Fruit fly (Drosophila melanogaster) whole organism, embryonic: ENCODE data around the gene mRpL51.

Source experiments
- ATbp ChIP-seq: fragments of 200-800 bp; sonication (Bioruptor generic); optimal IDR thresholded peaks from 2 replicates; lab custom pipeline; 2017; ENCODE audit warnings: missing biosample characterization, mild to moderate bottlenecking, missing genetic modification characterization, missing genetic modification reagents
- Atf6 ChIP-seq: fragments of 200-800 bp; sonication (Bioruptor generic); IDR thresholded peaks from 2 replicates; pipeline ENCODE4 v1.3.6; 2022; ENCODE audit warnings: missing biosample characterization, missing genetic modification characterization
- C15 ChIP-seq: fragments of 200-800 bp; sonication (Bioruptor generic); IDR thresholded peaks from 3 replicates; pipeline ENCODE4 v1.3.6; 2022; ENCODE audit warnings: missing biosample characterization, missing genetic modification characterization
- CG10543 ChIP-seq: fragments of 200-800 bp; sonication (Bioruptor generic); optimal IDR thresholded peaks from 3 replicates; lab custom pipeline; 2017; ENCODE audit warnings: missing biosample characterization, mild to moderate bottlenecking, missing genetic modification characterization, moderate library complexity
- CG10654 ChIP-seq: fragments of 200-800 bp; sonication (Bioruptor generic); optimal IDR thresholded peaks from 2 replicates; lab custom pipeline; 2016; ENCODE audit warnings: missing biosample characterization, missing genetic modification characterization
- CG11456 ChIP-seq: fragments of 200-800 bp; sonication (Bioruptor generic); IDR thresholded peaks from 3 replicates; pipeline ENCODE4 v1.3.6; 2022; ENCODE audit warnings: missing biosample characterization, missing genetic modification characterization
- CG11696 ChIP-seq: fragments of 200-800 bp; sonication (Bioruptor generic); IDR thresholded peaks from 2 replicates; pipeline ENCODE4 v1.3.6; 2022; ENCODE audit warnings: missing biosample characterization, missing genetic modification characterization
- CG12155 ChIP-seq: fragments of 200-800 bp; sonication (Bioruptor generic); optimal IDR thresholded peaks from 3 replicates; lab custom pipeline; 2016; ENCODE audit warnings: missing biosample characterization, missing genetic modification characterization
- CG1233 ChIP-seq: fragments of 200-800 bp; sonication (Bioruptor generic); optimal IDR thresholded peaks from 4 replicates; lab custom pipeline; 2018; ENCODE audit warnings: missing biosample characterization, mild to moderate bottlenecking, missing genetic modification characterization
- CG12744 ChIP-seq: fragments of 200-800 bp; sonication (Bioruptor generic); optimal IDR thresholded peaks from 2 replicates; lab custom pipeline; 2016; ENCODE audit warnings: missing biosample characterization, missing genetic modification characterization
- CG13296 ChIP-seq: fragments of 200-800 bp; sonication (Bioruptor generic); optimal IDR thresholded peaks from 3 replicates; lab custom pipeline; 2018; ENCODE audit warnings: missing biosample characterization, mild to moderate bottlenecking, missing genetic modification characterization
- CG13775 ChIP-seq: fragments of 200-800 bp; sonication (Bioruptor generic); optimal IDR thresholded peaks from 3 replicates; lab custom pipeline; 2017; ENCODE audit warnings: missing biosample characterization, mild to moderate bottlenecking, missing genetic modification characterization
- CG1647 ChIP-seq: fragments of 200-800 bp; sonication (Bioruptor generic); optimal IDR thresholded peaks from 3 replicates; lab custom pipeline; 2016; ENCODE audit warnings: missing biosample characterization, missing genetic modification characterization
- CG1832 ChIP-seq: fragments of 200-800 bp; sonication (Bioruptor generic); optimal IDR thresholded peaks from 2 replicates; lab custom pipeline; 2017; ENCODE audit warnings: missing biosample characterization, mild to moderate bottlenecking, missing genetic modification characterization, inconsistent platforms
- CG2120 ChIP-seq: fragments of 200-800 bp; sonication (Bioruptor generic); optimal IDR thresholded peaks from 3 replicates; lab custom pipeline; 2016; ENCODE audit warnings: missing biosample characterization, missing genetic modification characterization
- CG2129 ChIP-seq: fragments of 200-800 bp; sonication (Bioruptor generic); IDR thresholded peaks from 2 replicates; pipeline ENCODE4 v1.3.6; 2022; ENCODE audit warnings: missing biosample characterization, missing genetic modification characterization; ENCODE audit not compliant: partially characterized antibody
- CG2199 ChIP-seq: fragments of 200-800 bp; sonication (Bioruptor generic); IDR thresholded peaks from 3 replicates; pipeline ENCODE4 v1.3.6; 2022; ENCODE audit warnings: missing biosample characterization, missing genetic modification characterization
- CG2712 ChIP-seq: fragments of 200-800 bp; optimal IDR thresholded peaks from 3 replicates; lab custom pipeline; 2019; ENCODE audit warnings: missing biosample characterization, mild to moderate bottlenecking, missing genetic modification characterization, moderate library complexity
- CG30403 ChIP-seq: fragments of 200-800 bp; sonication (Bioruptor generic); optimal IDR thresholded peaks from 3 replicates; lab custom pipeline; 2016; ENCODE audit warnings: missing biosample characterization, missing genetic modification characterization
- CG4820 ChIP-seq: fragments of 200-800 bp; sonication (Bioruptor generic); optimal IDR thresholded peaks from 3 replicates; lab custom pipeline; 2016; ENCODE audit warnings: missing biosample characterization, missing genetic modification characterization
- CG5180 ChIP-seq: fragments of 200-800 bp; sonication (Bioruptor generic); optimal IDR thresholded peaks from 3 replicates; lab custom pipeline; 2017; ENCODE audit warnings: missing biosample characterization, missing genetic modification characterization, mild to moderate bottlenecking, moderate library complexity, missing genetic modification reagents
- CG6765 ChIP-seq: fragments of 200-800 bp; sonication (Bioruptor generic); optimal IDR thresholded peaks from 3 replicates; lab custom pipeline; 2017; ENCODE audit warnings: missing biosample characterization, mild to moderate bottlenecking, missing genetic modification characterization
- CG7786 ChIP-seq: fragments of 200-800 bp; sonication (Bioruptor generic); optimal IDR thresholded peaks from 2 replicates; lab custom pipeline; 2016; ENCODE audit warnings: missing biosample characterization, missing genetic modification characterization
- H15 ChIP-seq: fragments of 200-800 bp; sonication (Bioruptor generic); IDR thresholded peaks from 3 replicates; pipeline ENCODE4 v1.3.6; 2022; ENCODE audit warnings: missing biosample characterization, missing genetic modification characterization
- HHEX ChIP-seq: fragments of 200-800 bp; sonication (Bioruptor generic); optimal IDR thresholded peaks from 3 replicates; lab custom pipeline; 2017; ENCODE audit warnings: missing biosample characterization, mild to moderate bottlenecking, missing genetic modification characterization, missing genetic modification reagents
- Kr ChIP-seq: fragments of 200-800 bp; sonication (Bioruptor generic); optimal IDR thresholded peaks from 2 replicates; lab custom pipeline; 2017; ENCODE audit warnings: missing biosample characterization, mild to moderate bottlenecking, missing genetic modification characterization
- Taf1 ChIP-seq: fragments of 200-800 bp; sonication (Bioruptor generic); IDR thresholded peaks from 2 replicates; pipeline ENCODE4 v1.3.6; 2022; ENCODE audit warnings: missing biosample characterization, missing genetic modification characterization
- Vsx1 ChIP-seq: fragments of 200-800 bp; sonication (Bioruptor generic); optimal IDR thresholded peaks from 2 replicates; lab custom pipeline; 2017; ENCODE audit warnings: missing biosample characterization, mild to moderate bottlenecking, missing genetic modification characterization, missing genetic modification reagents
- bcd ChIP-seq: fragments of 200-800 bp; sonication (Bioruptor generic); optimal IDR thresholded peaks from 2 replicates; lab custom pipeline; 2017; ENCODE audit warnings: missing biosample characterization, mild to moderate bottlenecking, missing genetic modification characterization
- bsh ChIP-seq, 2 experiments: fragments of 200-800 bp; sonication (Bioruptor generic); optimal IDR thresholded peaks; 2 replicates each; lab custom pipeline; 2017 to 2018; ENCODE audit warnings: mild to moderate bottlenecking in 2 of 2, missing biosample characterization in 2 of 2, missing genetic modification characterization in 2 of 2, moderate library complexity in 1 of 2
- cato ChIP-seq: fragments of 200-800 bp; sonication (Bioruptor generic); optimal IDR thresholded peaks from 2 replicates; lab custom pipeline; 2016; ENCODE audit warnings: missing biosample characterization, missing genetic modification characterization, borderline replicate concordance
- cg ChIP-seq: fragments of 200-800 bp; sonication (Bioruptor generic); optimal IDR thresholded peaks from 3 replicates; lab custom pipeline; 2019; ENCODE audit warnings: missing biosample characterization, mild to moderate bottlenecking, missing genetic modification characterization, moderate library complexity
- croc ChIP-seq: fragments of 200-800 bp; sonication (Bioruptor generic); conservative IDR thresholded peaks from 3 replicates; pipeline ENCODE4 v1.3.6; 2022; ENCODE audit warnings: missing biosample characterization, missing genetic modification characterization
- dmrt11E ChIP-seq: fragments of 200-800 bp; sonication (Bioruptor generic); optimal IDR thresholded peaks from 3 replicates; lab custom pipeline; 2018; ENCODE audit warnings: missing biosample characterization, mild to moderate bottlenecking, missing genetic modification characterization, moderate library complexity
- exex ChIP-seq: fragments of 200-800 bp; sonication (Bioruptor generic); optimal IDR thresholded peaks from 4 replicates; lab custom pipeline; 2018; ENCODE audit warnings: missing biosample characterization, mild to moderate bottlenecking, missing genetic modification characterization, moderate library complexity
- eyg ChIP-seq: fragments of 200-800 bp; sonication (Bioruptor generic); optimal IDR thresholded peaks from 3 replicates; lab custom pipeline; 2016; ENCODE audit warnings: missing biosample characterization, missing genetic modification characterization
- fru ChIP-seq: fragments of >200 bp; optimal IDR thresholded peaks from 2 replicates; lab custom pipeline; 2017
- grn ChIP-seq: fragments of 200-800 bp; sonication (Bioruptor generic); optimal IDR thresholded peaks from 3 replicates; lab custom pipeline; 2017; ENCODE audit warnings: missing biosample characterization, missing genetic modification characterization
- hkb ChIP-seq, 2 experiments: fragments of 200-800 bp in 1 of 2; fragments of >200 bp in 1 of 2; sonication (Bioruptor generic) in 1 of 2; IDR thresholded peaks in 1 of 2; optimal IDR thresholded peaks in 1 of 2; 2 replicates each; pipeline versions ENCODE4 v1.3.6 to Lab custom; 2017 to 2022; ENCODE audit warnings: missing biosample characterization in 1 of 2, missing genetic modification characterization in 1 of 2
- otp ChIP-seq: fragments of 200-800 bp; sonication (Bioruptor generic); IDR thresholded peaks from 3 replicates; pipeline ENCODE4, ENCODE4 v1.3.6; 2022; ENCODE audit warnings: missing biosample characterization, missing genetic modification characterization
- peb ChIP-seq: fragments of 200-800 bp; sonication (Bioruptor generic); IDR thresholded peaks from 2 replicates; pipeline ENCODE4 v1.3.6; 2022; ENCODE audit warnings: missing biosample characterization, missing genetic modification characterization
- phol ChIP-seq: fragments of 200-800 bp; sonication (Bioruptor generic); optimal IDR thresholded peaks from 3 replicates; lab custom pipeline; 2018; ENCODE audit warnings: missing biosample characterization, mild to moderate bottlenecking, missing genetic modification characterization, moderate library complexity
- pita ChIP-seq: fragments of 200-800 bp; sonication (Bioruptor generic); optimal IDR thresholded peaks from 2 replicates; lab custom pipeline; 2017; ENCODE audit warnings: missing biosample characterization, mild to moderate bottlenecking, missing genetic modification characterization
- prd ChIP-seq, 3 experiments: fragments of >200 bp in 2 of 3; fragments of 200-800 bp in 1 of 3; sonication (Bioruptor generic) in 1 of 3; optimal IDR thresholded peaks in 2 of 3; IDR thresholded peaks in 1 of 3; 2 replicates in 2 of 3; 3 replicates in 1 of 3; pipeline versions ENCODE4 v1.3.6 to Lab custom; 2017 to 2022; ENCODE audit warnings: missing biosample characterization in 1 of 3, missing genetic modification characterization in 1 of 3
- sens ChIP-seq: fragments of 200-800 bp; sonication (Bioruptor generic); peaks from one replicate; lab custom pipeline; 2016; ENCODE audit warnings: missing biosample characterization, missing genetic modification characterization
- sqz ChIP-seq: fragments of 200-800 bp; sonication (Bioruptor generic); optimal IDR thresholded peaks from 3 replicates; lab custom pipeline; 2018; ENCODE audit warnings: missing biosample characterization, mild to moderate bottlenecking, missing genetic modification characterization
- ssp ChIP-seq: fragments of 200-800 bp; sonication (Bioruptor generic); IDR thresholded peaks from 2 replicates; pipeline ENCODE4 v1.3.6; 2022; ENCODE audit warnings: missing biosample characterization, missing genetic modification characterization
- unc-4 ChIP-seq: fragments of 200-800 bp; sonication (Bioruptor generic); IDR thresholded peaks from 2 replicates; pipeline ENCODE4 v1.3.6; 2022; ENCODE audit warnings: missing biosample characterization, missing genetic modification characterization; ENCODE audit not compliant: partially characterized antibody
- wdn ChIP-seq: fragments of 200-800 bp; sonication (Bioruptor generic); IDR thresholded peaks from 2 replicates; pipeline ENCODE4 v1.3.6; 2022; ENCODE audit warnings: missing biosample characterization, missing genetic modification characterization
- zfh2 ChIP-seq: fragments of 200-800 bp; sonication (Bioruptor generic); optimal IDR thresholded peaks from 2 replicates; lab custom pipeline; 2016; ENCODE audit warnings: missing biosample characterization, missing genetic modification characterization

The mRpL51 gene

DNA sequence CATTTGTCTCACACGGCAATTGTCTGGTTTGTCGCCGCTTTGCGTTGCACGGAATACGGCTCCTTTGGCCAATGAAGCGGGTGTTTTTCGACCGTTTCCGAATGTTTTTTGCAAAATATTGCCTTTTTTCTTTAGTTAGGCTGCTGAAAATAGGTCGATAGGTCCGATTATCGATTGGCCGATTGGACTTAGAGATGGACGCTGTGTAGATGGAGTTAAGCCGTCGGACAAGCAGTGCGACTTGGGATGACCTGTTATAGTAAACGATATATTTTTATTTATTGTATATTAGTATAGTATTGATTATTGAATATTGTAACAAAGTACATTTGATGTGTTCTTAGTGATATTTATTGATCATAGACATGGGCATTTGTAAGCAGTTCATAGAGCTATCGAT, 11.1 kb upstream of the mRpL51 start, which contains the start of the genes lmgA and lmgB (continued):
- TF ChIP-seq CG5180 (GFP tag; lab: Kevin White, UChicago): no peak
- no peak for TF ChIP-seq hkb (optimal IDR thresholded peaks at IDR 0.05; lab: Kevin White, UChicago)
- TF ChIP-seq hkb (GFP tag; IDR thresholded peaks at IDR 0.05; lab: Robert Waterston, UW): peak; percentile 30; the same call in 1 of the 2 replicates
- TF ChIP-seq peb (GFP tag; lab: Robert Waterston, UW): no peak
- TF ChIP-seq CG30403: peak; percentile 61
- peak; percentile 60 for TF ChIP-seq CG10654 (GFP tag; lab: Kevin White, UChicago)
- no peak for TF ChIP-seq CG6765 (GFP tag; lab: Kevin White, UChicago)
- peak; percentile 29 for TF ChIP-seq CG1647 (GFP tag; lab: Kevin White, UChicago)
- no peak for TF ChIP-seq CG1233 (GFP tag; lab: Kevin White, UChicago)
- TF ChIP-seq Kr (GFP tag; lab: Kevin White, UChicago): no peak
- TF ChIP-seq CG11696: 0 out of 2 replicates have a peak, but pooled peaks have one; percentile 7
- TF ChIP-seq CG13775 (GFP tag; lab: Kevin White, UChicago): peak; percentile 40
- TF ChIP-seq CG1832 (GFP tag; lab: Kevin White, UChicago): no peak
- no peak for TF ChIP-seq ATbp (GFP tag; lab: Kevin White, UChicago)
- peak; percentile 83 for TF ChIP-seq unc-4 (GFP tag; lab: Robert Waterston, UW)
- peak; percentile 62 for TF ChIP-seq CG2120
- TF ChIP-seq eyg: no peak
- TF ChIP-seq otp: no peak
- no peak for TF ChIP-seq cg (GFP tag; lab: Kevin White, UChicago)
- TF ChIP-seq phol (tag; lab: Kevin White, UChicago): peak; percentile 59
- TF ChIP-seq CG11456: peak; percentile 16; the same call in 1 of the 3 replicates
- TF ChIP-seq H15 (GFP tag; lab: Robert Waterston, UW): peak; percentile 24; the same call in 1 of the 3 replicates
- no peak for TF ChIP-seq Taf1 (GFP tag; lab: Robert Waterston, UW)
- TF ChIP-seq CG7786 (GFP tag; lab: Kevin White, UChicago): no peak
- TF ChIP-seq bsh (GFP tag; optimal IDR thresholded peaks at IDR 0.05; lab: Kevin White, UChicago): peak in 1 of 2 experiments; percentile 29
- TF ChIP-seq bcd: peak; percentile 58
- no peak for TF ChIP-seq sqz (GFP tag; lab: Kevin White, UChicago)
- TF ChIP-seq CG4820 (GFP tag; lab: Kevin White, UChicago): no peak
- TF ChIP-seq CG12155 (GFP tag; lab: Kevin White, UChicago): peak; percentile 47
- no peak for TF ChIP-seq Vsx1 (GFP tag; lab: Kevin White, UChicago)
- no peak for TF ChIP-seq Atf6 (GFP tag; lab: Robert Waterston, UW)
- TF ChIP-seq CG12744 (GFP tag; lab: Kevin White, UChicago): no peak
- TF ChIP-seq C15: no peak
- TF ChIP-seq croc: no peak
- TF ChIP-seq CG2199: no peak; the same call in 2 of the 3 replicates
- no peak for TF ChIP-seq wdn (GFP tag; lab: Robert Waterston, UW)
- TF ChIP-seq CG2129: peak; percentile 82
- TF ChIP-seq exex (tag; lab: Kevin White, UChicago): no peak
- TF ChIP-seq HHEX (GFP tag; lab: Kevin White, UChicago): no peak
- TF ChIP-seq CG2712 (tag; lab: Kevin White, UChicago): peak; percentile 63
- peak; percentile 22 for TF ChIP-seq sens (GFP tag; lab: Kevin White, UChicago)
- peak; percentile 27 for TF ChIP-seq zfh2 (GFP tag; lab: Kevin White, UChicago)
- no peak for TF ChIP-seq grn
- TF ChIP-seq fru (lab: Kevin White, UChicago): no peak
- TF ChIP-seq prd (optimal IDR thresholded peaks at IDR 0.05; lab: Kevin White, UChicago): no peak
- peak; percentile 48; the same call in 1 of the 3 replicates for TF ChIP-seq prd (GFP tag; IDR thresholded peaks at IDR 0.05; lab: Robert Waterston, UW)
- TF ChIP-seq dmrt11E (tag; lab: Kevin White, UChicago): peak; percentile 27
- TF ChIP-seq CG13296: no peak
- no peak for TF ChIP-seq cato (GFP tag; lab: Kevin White, UChicago)
- TF ChIP-seq ssp: no peak
- TF ChIP-seq pita (GFP tag; lab: Kevin White, UChicago): no peak
- no peak for TF ChIP-seq CG10543 (GFP tag; lab: Kevin White, UChicago)
